Worm (Caenorhabditis elegans) whole organism, late embryonic: ENCODE results near the gene C16C8.11.
"Not testable (repeated sequence)": the region's sequence is repeated elsewhere in the genome, so short reads cannot be mapped to it uniquely, and the experiment has no call there.

Source experiments
- F13H6.1 ChIP-seq: sonication (generic microtip); optimal IDR thresholded peaks from 2 replicates; lab custom pipeline; 2016; ENCODE audit warnings: missing genetic modification characterization, missing compliant biosample characterization
- T23F11.4 ChIP-seq: fragments of 200-800 bp; sonication (Bioruptor generic); optimal IDR thresholded peaks from 2 replicates; lab custom pipeline; 2018; ENCODE audit warnings: mild to moderate bottlenecking, missing genetic modification characterization, missing compliant biosample characterization
- ama-1 ChIP-seq: fragments of 150-350 bp; optimal IDR thresholded peaks from 2 replicates; lab custom pipeline; 2014
- ceh-14 ChIP-seq: sonication (generic microtip); optimal IDR thresholded peaks from 2 replicates; lab custom pipeline; 2016; ENCODE audit warnings: missing genotype, missing genetic modification characterization, missing compliant biosample characterization
- ceh-18 ChIP-seq: sonication (generic microtip); optimal IDR thresholded peaks from 2 replicates; lab custom pipeline; 2016; ENCODE audit warnings: missing genetic modification characterization, missing compliant biosample characterization
- ceh-2 ChIP-seq: sonication (generic microtip); optimal IDR thresholded peaks from 2 replicates; lab custom pipeline; 2016; ENCODE audit warnings: missing genotype, missing genetic modification characterization, missing compliant biosample characterization
- ceh-24 ChIP-seq: sonication (generic microtip); optimal IDR thresholded peaks from 2 replicates; lab custom pipeline; 2016; ENCODE audit warnings: mild to moderate bottlenecking, missing genetic modification characterization, missing compliant biosample characterization
- ceh-48 ChIP-seq: sonication (generic microtip); optimal IDR thresholded peaks from 2 replicates; lab custom pipeline; 2016; ENCODE audit warnings: missing genetic modification characterization, inconsistent platforms, missing compliant biosample characterization
- ceh-9 ChIP-seq: sonication (generic microtip); optimal IDR thresholded peaks from 2 replicates; lab custom pipeline; 2016; ENCODE audit warnings: mild to moderate bottlenecking, missing genetic modification characterization, inconsistent platforms, missing compliant biosample characterization
- che-1 ChIP-seq: sonication (generic microtip); optimal IDR thresholded peaks from 2 replicates; lab custom pipeline; 2016; ENCODE audit warnings: mild to moderate bottlenecking, missing genetic modification characterization, missing compliant biosample characterization
- dmd-4 ChIP-seq: sonication (generic microtip); optimal IDR thresholded peaks from 2 replicates; lab custom pipeline; 2016; ENCODE audit warnings: borderline replicate concordance, missing genetic modification characterization, missing compliant biosample characterization
- dve-1 ChIP-seq: sonication (generic microtip); optimal IDR thresholded peaks from 2 replicates; lab custom pipeline; 2017; ENCODE audit warnings: antibody characterized with exemption, mild to moderate bottlenecking, missing genetic modification characterization, missing compliant biosample characterization
- elt-2 ChIP-seq: sonication (generic microtip); optimal IDR thresholded peaks from 2 replicates; lab custom pipeline; 2016; ENCODE audit warnings: missing genetic modification reagents, missing genetic modification characterization, missing compliant biosample characterization
- ets-4 ChIP-seq: sonication (generic microtip); optimal IDR thresholded peaks from 2 replicates; lab custom pipeline; 2016; ENCODE audit warnings: missing genetic modification characterization, missing compliant biosample characterization
- eyg-1 ChIP-seq: sonication (generic microtip); optimal IDR thresholded peaks from 2 replicates; lab custom pipeline; 2016; ENCODE audit warnings: missing genotype, missing genetic modification characterization, missing compliant biosample characterization
- fkh-10 ChIP-seq: fragments of 150-350 bp; optimal IDR thresholded peaks from 2 replicates; lab custom pipeline; 2014; ENCODE audit warnings: missing biosample characterization, missing genetic modification reagents, missing genetic modification characterization
- hlh-13 ChIP-seq: fragments of 200-800 bp; sonication (Bioruptor generic); optimal IDR thresholded peaks from 2 replicates; lab custom pipeline; 2018; ENCODE audit warnings: mild to moderate bottlenecking, missing genetic modification characterization, missing compliant biosample characterization
- hlh-15 ChIP-seq: sonication (generic microtip); optimal IDR thresholded peaks from 2 replicates; lab custom pipeline; 2016; ENCODE audit warnings: missing genetic modification characterization, missing compliant biosample characterization
- hlh-30 ChIP-seq: sonication (generic microtip); optimal IDR thresholded peaks from 2 replicates; lab custom pipeline; 2017; ENCODE audit warnings: antibody characterized with exemption, missing genetic modification characterization, missing compliant biosample characterization; ENCODE audit not compliant: insufficient read depth
- hlh-8 ChIP-seq: sonication (generic microtip); optimal IDR thresholded peaks from 2 replicates; lab custom pipeline; 2016; ENCODE audit warnings: missing genotype, missing genetic modification characterization, missing compliant biosample characterization
- lim-6 ChIP-seq: sonication (generic microtip); optimal IDR thresholded peaks from 2 replicates; lab custom pipeline; 2016; ENCODE audit warnings: missing genetic modification characterization, missing compliant biosample characterization
- npax-4 ChIP-seq: sonication (generic microtip); optimal IDR thresholded peaks from 2 replicates; lab custom pipeline; 2016; ENCODE audit warnings: missing genetic modification characterization, missing compliant biosample characterization
- pag-3 ChIP-seq: sonication (generic microtip); optimal IDR thresholded peaks from 2 replicates; lab custom pipeline; 2016; ENCODE audit warnings: missing compliant biosample characterization, missing genetic modification characterization, borderline replicate concordance
- pax-1 ChIP-seq: fragments of 150-350 bp; optimal IDR thresholded peaks from 2 replicates; lab custom pipeline; 2014; ENCODE audit warnings: missing biosample characterization, missing genetic modification characterization
- pqm-1 ChIP-seq: sonication (generic microtip); optimal IDR thresholded peaks from 2 replicates; lab custom pipeline; 2016; ENCODE audit warnings: missing genetic modification characterization, missing compliant biosample characterization
- ref-2 ChIP-seq: sonication (generic microtip); optimal IDR thresholded peaks from 2 replicates; lab custom pipeline; 2016; ENCODE audit warnings: missing genetic modification characterization, missing compliant biosample characterization
- sox-2 ChIP-seq: fragments of 200-800 bp; sonication (Bioruptor generic); IDR thresholded peaks from 2 replicates; pipeline ENCODE4 v1.3.6; 2022; ENCODE audit warnings: missing genetic modification reagents, missing genetic modification characterization, missing compliant biosample characterization
- syd-9 ChIP-seq: sonication (generic microtip); optimal IDR thresholded peaks from 2 replicates; lab custom pipeline; 2016; ENCODE audit warnings: mild to moderate bottlenecking, missing genetic modification characterization, moderate library complexity, missing compliant biosample characterization
- tbx-7 ChIP-seq: sonication (generic microtip); optimal IDR thresholded peaks from 2 replicates; lab custom pipeline; 2016; ENCODE audit warnings: missing genotype, missing genetic modification characterization, missing compliant biosample characterization
- unc-3 ChIP-seq, 2 experiments: fragments of 200-800 bp in 1 of 2; sonication (Bioruptor generic) in 1 of 2; sonication (generic microtip) in 1 of 2; conservative IDR thresholded peaks in 1 of 2; optimal IDR thresholded peaks in 1 of 2; 2 replicates each; pipeline versions ENCODE4 v1.3.6 to Lab custom; 2016 to 2022; ENCODE audit warnings: missing compliant biosample characterization in 2 of 2, missing genetic modification characterization in 2 of 2, missing genetic modification reagents in 1 of 2
- unc-55 ChIP-seq: sonication (generic microtip); optimal IDR thresholded peaks from 2 replicates; lab custom pipeline; 2017; ENCODE audit warnings: missing biosample characterization, missing genetic modification reagents, missing genetic modification characterization
- unc-86 ChIP-seq: sonication (generic microtip); optimal IDR thresholded peaks from 2 replicates; lab custom pipeline; 2016; ENCODE audit warnings: missing genetic modification characterization, missing compliant biosample characterization
- ztf-16 ChIP-seq: sonication (generic microtip); optimal IDR thresholded peaks from 2 replicates; lab custom pipeline; 2017; ENCODE audit warnings: missing genetic modification characterization, missing compliant biosample characterization

The C16C8.11 gene

DNA sequence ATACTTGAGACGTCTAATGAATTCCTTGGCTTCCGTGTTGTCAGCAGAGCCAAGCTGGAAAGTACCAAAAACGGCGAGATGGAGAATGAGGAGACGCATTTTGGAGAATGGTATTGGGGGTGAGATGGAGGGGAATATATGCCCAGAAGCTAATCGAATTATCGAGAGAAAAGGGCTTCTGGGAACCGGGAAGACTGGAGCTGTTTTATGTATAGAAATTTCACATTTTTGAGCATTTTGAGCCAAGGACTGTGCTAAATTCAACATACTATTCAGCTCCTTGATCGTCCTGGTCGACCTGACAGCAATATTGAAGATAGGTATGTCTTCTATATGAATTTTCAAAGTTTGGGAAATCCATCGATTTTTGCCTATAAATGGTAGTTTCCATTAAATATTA lies 6.5 kb downstream of the C16C8.11 start, which contains the start of gene C16C8.7:
Gene C16C8.7 (minus strand): TSS at position 101 of the 400 bp plus-strand sequence.
- TF ChIP-seq F13H6.1 (tag; lab: Kevin White, UChicago), result no peak
- TF ChIP-seq unc-3 (GFP tag; conservative IDR thresholded peaks at IDR 0.05; lab: Robert Waterston, UW), result no peak
- no peak for TF ChIP-seq unc-3 (tag; optimal IDR thresholded peaks at IDR 0.05; lab: Kevin White, UChicago)
- TF ChIP-seq ceh-9 (tag; lab: Kevin White, UChicago), result no peak

DNA sequence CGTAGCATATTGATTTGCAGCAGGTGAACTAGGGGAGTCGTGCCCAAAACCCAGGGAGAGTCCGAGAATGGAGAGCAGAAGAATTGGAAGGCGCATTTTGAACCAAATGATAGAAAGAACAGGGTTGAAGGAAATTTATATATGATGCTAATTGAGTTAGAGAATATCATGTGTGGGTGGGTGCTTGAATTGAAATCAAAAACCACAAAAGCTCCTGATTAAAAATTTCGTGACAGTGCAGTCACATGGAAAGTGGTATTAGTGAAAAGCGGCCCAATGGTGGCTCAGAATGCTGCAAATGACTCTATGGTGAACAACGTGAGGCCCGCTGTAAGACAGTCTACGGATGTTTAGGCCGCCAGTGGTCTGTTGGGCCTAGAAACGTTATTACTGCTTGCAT lies 8.1 kb downstream of the C16C8.11 start, which contains the start of gene C16C8.8:
Gene C16C8.8 (minus strand): TSS at position 101 of the 400 bp plus-strand sequence.
- TF ChIP-seq fkh-10 (GFP tag; lab: Kevin White, UChicago), result no peak
- TF ChIP-seq dve-1 (tag; lab: Kevin White, UChicago), result no peak
- no peak for TF ChIP-seq ama-1
- no peak for TF ChIP-seq dmd-4 (tag; lab: Kevin White, UChicago)
- no peak for TF ChIP-seq ztf-16 (tag; lab: Kevin White, UChicago)
- TF ChIP-seq T23F11.4 (GFP tag; lab: Kevin White, UChicago), result no peak
- TF ChIP-seq elt-2 (tag; lab: Kevin White, UChicago), result no peak
- no peak for TF ChIP-seq hlh-30 (tag; lab: Kevin White, UChicago)
- no peak for TF ChIP-seq hlh-13 (GFP tag; lab: Kevin White, UChicago)
- no peak for TF ChIP-seq syd-9 (tag; lab: Kevin White, UChicago)
- TF ChIP-seq ceh-14 (tag; lab: Kevin White, UChicago), result no peak
- TF ChIP-seq pqm-1 (tag; lab: Kevin White, UChicago), result no peak
- TF ChIP-seq pax-1 (tag; lab: Kevin White, UChicago), result no peak
- no peak for TF ChIP-seq eyg-1 (tag; lab: Kevin White, UChicago)
- no peak for TF ChIP-seq tbx-7 (tag; lab: Kevin White, UChicago)
- TF ChIP-seq unc-55, result no peak
- TF ChIP-seq ref-2, result no peak
- TF ChIP-seq ets-4, result no peak
- TF ChIP-seq ceh-24 (tag; lab: Kevin White, UChicago), result no peak
- TF ChIP-seq npax-4 (tag; lab: Kevin White, UChicago), result no peak

DNA sequence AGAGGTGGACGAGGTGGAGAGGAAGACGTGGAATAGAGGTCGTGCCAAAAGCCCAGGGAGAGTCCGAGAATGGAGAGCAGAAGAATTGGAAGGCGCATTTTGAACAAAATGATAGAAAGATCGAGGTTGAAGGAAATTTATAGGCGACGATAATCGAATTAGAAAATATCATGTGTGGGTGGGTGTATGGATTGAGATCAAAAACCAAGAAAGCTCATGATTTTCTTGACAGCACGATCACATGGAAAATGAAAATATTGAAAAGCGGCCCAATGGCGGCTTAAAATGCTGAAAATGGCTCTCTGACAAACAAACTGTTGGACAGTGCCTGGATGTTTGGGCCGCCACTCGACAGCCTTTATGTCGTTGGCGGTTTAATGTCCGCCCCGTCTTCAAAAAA lies 9.6 kb downstream of the C16C8.11 start, which contains the start of gene C16C8.9:
Gene C16C8.9 (minus strand): TSS at position 101 of the 400 bp plus-strand sequence.
- TF ChIP-seq ceh-48, result no peak
- no peak for TF ChIP-seq ceh-18 (tag; lab: Kevin White, UChicago)
- no peak for TF ChIP-seq eyg-1 (tag; lab: Kevin White, UChicago)
- no peak for TF ChIP-seq hlh-13 (GFP tag; lab: Kevin White, UChicago)
- TF ChIP-seq ceh-2 (tag; lab: Kevin White, UChicago), result no peak
- no peak for TF ChIP-seq dmd-4 (tag; lab: Kevin White, UChicago)
- TF ChIP-seq, all 69 proteins: peak for 0

DNA sequence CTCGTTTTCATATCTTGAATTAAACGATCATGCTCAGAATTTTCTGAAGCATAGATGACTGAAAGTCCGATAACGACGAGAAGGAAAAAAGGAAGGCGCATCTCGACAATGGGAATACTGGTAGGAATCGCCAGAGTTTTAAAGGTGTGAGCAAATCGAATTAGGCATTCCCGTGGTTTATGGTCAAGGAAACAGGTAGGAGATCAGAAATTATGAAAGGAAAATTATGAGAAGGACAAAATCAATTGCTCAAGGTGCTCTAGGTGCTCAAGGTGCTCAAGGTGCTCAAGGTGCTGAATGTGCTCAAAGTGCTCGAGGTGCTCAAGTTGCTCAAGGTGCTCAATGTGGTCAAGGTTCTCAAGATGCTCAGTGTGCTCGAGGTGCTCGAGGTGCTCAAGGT lies 11.1 kb downstream of the C16C8.11 start, which contains the start of gene C16C8.10:
Gene C16C8.10 (minus strand): TSS at position 101 of the 400 bp plus-strand sequence.
- not testable (repeated sequence) for TF ChIP-seq pag-3 (tag; lab: Kevin White, UChicago); hlh-8 (tag; lab: Kevin White, UChicago); lim-6
- TF ChIP-seq, all 69 proteins: peak for 0; not testable (repeated sequence) for 69

DNA sequence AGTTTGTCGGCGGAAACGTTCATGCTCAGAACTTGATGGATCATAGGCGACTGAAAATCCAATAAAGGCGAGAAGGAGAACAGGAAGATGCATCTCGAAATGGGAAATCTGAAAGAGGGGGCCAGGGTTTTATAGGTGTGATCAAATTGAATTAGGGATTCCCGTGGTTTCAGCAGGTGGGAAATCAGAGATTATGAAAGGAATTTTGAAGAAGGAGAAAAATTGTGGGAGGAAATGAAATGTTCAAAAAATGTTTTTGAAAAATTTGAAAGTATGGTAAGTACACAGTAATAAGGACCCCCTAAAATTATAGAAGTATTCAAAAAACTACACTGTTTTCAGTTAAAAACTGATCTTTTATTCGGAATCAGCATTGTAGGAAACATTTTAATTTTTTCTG lies 17.0 kb downstream of the C16C8.11 start, which contains the start of gene Y49F6B.20:
Gene Y49F6B.20 (minus strand): TSS at position 101 of the 400 bp plus-strand sequence.
- no peak for TF ChIP-seq hlh-15 (tag; lab: Kevin White, UChicago)
- no peak for TF ChIP-seq unc-86 (tag; lab: Kevin White, UChicago)
- no peak for TF ChIP-seq che-1 (tag; lab: Kevin White, UChicago)
- no peak for TF ChIP-seq sox-2
